Fruit fly (Drosophila melanogaster): Measurements from ENCODE around the gene CG1998.

DNA sequence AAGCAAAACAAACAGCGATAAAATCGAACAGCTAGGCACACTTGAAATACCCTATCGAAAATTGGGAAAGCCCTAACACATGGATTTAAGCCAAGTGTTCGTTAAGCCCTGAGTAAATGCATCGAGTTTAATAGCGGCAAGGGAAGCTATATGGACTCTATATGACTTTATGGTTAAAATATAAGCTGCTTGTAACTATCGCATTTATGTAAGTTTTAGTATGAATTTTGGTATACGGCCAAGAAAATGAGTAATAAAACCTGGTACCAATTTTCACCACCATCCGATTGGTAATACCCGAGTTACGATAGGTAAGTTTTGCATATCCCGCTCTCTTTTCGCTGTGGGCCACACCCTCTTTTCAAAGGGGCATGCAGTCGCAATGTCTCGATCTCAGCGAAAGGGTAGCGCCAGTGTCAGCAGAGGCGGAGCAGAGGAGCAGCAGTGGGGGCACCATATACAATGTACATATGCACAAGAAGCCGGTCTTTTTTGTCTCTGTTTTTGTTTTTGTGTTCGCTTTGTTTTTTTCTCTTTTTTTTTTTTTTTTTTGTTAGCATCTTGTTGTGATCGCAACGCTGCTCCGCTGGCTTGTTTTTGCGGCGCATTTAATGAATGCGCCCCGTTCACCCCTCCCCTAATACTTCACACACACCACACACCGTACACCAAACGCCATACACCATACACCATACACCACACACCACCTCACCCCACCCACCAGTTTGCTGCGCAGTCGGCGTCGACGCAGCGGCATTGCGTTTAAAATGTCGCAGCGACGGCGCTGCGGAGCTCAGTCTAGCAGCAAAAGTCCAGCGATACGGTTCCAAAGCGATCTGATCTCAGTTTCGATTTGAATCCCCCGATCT lies 8.7 kb downstream of the CG1998 start, which contains the start of gene GstT4:
- TF ChIP-seq CG33017 (tag; optimal IDR thresholded peaks at IDR 0.05), result peak; percentile 24
- TF ChIP-seq CG14711 (tag; optimal IDR thresholded peaks at IDR 0.05), result peak; percentile 51
- TF ChIP-seq Mnt (GFP tag; optimal IDR thresholded peaks at IDR 0.05), result peak; percentile 70
- no peak for TF ChIP-seq pad (GFP tag; optimal IDR thresholded peaks at IDR 0.05)
- peak; percentile 24 for TF ChIP-seq bab1 (GFP tag; optimal IDR thresholded peaks at IDR 0.05)
- peak; percentile 90 for TF ChIP-seq cic (GFP tag; optimal IDR thresholded peaks at IDR 0.05)
- TF ChIP-seq CG7101 (tag; optimal IDR thresholded peaks at IDR 0.05), result peak; percentile 40
- peak; percentile 47 for TF ChIP-seq CG5204 (GFP tag; optimal IDR thresholded peaks at IDR 0.05)
- peak; percentile 37 for TF ChIP-seq toe (GFP tag; optimal IDR thresholded peaks at IDR 0.05)
- TF ChIP-seq CG1620 (GFP tag; optimal IDR thresholded peaks at IDR 0.05), result peak; percentile 40
- TF ChIP-seq Hr96 (GFP tag; optimal IDR thresholded peaks at IDR 0.05), result peak; percentile 85
- peak; percentile 43 for TF ChIP-seq CG11617 (GFP tag; optimal IDR thresholded peaks at IDR 0.05)
- no peak for TF ChIP-seq kay (GFP tag; ENCODE audit: borderline replicate concordance)
- TF ChIP-seq tj (GFP tag; optimal IDR thresholded peaks at IDR 0.05), result peak; percentile 36
